Fruit fly (Drosophila melanogaster) whole organism, wandering third instar larva: Measurements from ENCODE around the gene Argk2.

ENCODE experiments used
- Dfd ChIP-seq: fragments of >200 bp; optimal IDR thresholded peaks from 2 replicates; lab custom pipeline; 2017; ENCODE audit warnings: missing biosample characterization, missing genetic modification characterization
- Hr78 ChIP-seq: fragments of >200 bp; optimal IDR thresholded peaks from 2 replicates; lab custom pipeline; 2017; ENCODE audit warnings: missing biosample characterization, missing genetic modification characterization
- Jra ChIP-seq: sonication (Bioruptor generic); optimal IDR thresholded peaks from 2 replicates; lab custom pipeline; 2016; ENCODE audit warnings: missing biosample characterization, missing genetic modification characterization
- OdsH ChIP-seq: fragments of 200-800 bp; sonication (Bioruptor generic); optimal IDR thresholded peaks from 2 replicates; lab custom pipeline; 2016; ENCODE audit warnings: missing biosample characterization, mild to moderate bottlenecking, missing genetic modification characterization
- Sp1 ChIP-seq: fragments of 200-800 bp; sonication (Bioruptor generic); optimal IDR thresholded peaks from 3 replicates; lab custom pipeline; 2019; ENCODE audit warnings: missing biosample characterization, mild to moderate bottlenecking, missing genetic modification characterization, moderate library complexity
- br ChIP-seq: fragments of 200-800 bp; sonication (Bioruptor generic); optimal IDR thresholded peaks from 2 replicates; lab custom pipeline; 2016; ENCODE audit warnings: missing biosample characterization, missing genetic modification characterization
- dmrt93B ChIP-seq: fragments of 200-800 bp; sonication (Bioruptor generic); optimal IDR thresholded peaks from 2 replicates; lab custom pipeline; 2018; ENCODE audit warnings: missing biosample characterization, mild to moderate bottlenecking, missing genetic modification characterization
- pan ChIP-seq: fragments of >200 bp; optimal IDR thresholded peaks from 2 replicates; lab custom pipeline; 2017
- psq ChIP-seq: fragments of 200-800 bp; sonication (Bioruptor generic); optimal IDR thresholded peaks from 3 replicates; lab custom pipeline; 2017; ENCODE audit warnings: missing biosample characterization, mild to moderate bottlenecking, missing genetic modification characterization, moderate library complexity
- sage ChIP-seq: fragments of 200-800 bp; sonication (Bioruptor generic); optimal IDR thresholded peaks from 2 replicates; lab custom pipeline; 2016; ENCODE audit warnings: missing biosample characterization, mild to moderate bottlenecking, missing genetic modification characterization
- sv ChIP-seq: fragments of 200-800 bp; sonication (Bioruptor generic); optimal IDR thresholded peaks from 3 replicates; lab custom pipeline; 2016; ENCODE audit warnings: missing biosample characterization, missing genetic modification characterization
- tai ChIP-seq: sonication (Bioruptor generic); optimal IDR thresholded peaks from 2 replicates; lab custom pipeline; 2016; ENCODE audit warnings: missing biosample characterization, missing genetic modification characterization

DNA sequence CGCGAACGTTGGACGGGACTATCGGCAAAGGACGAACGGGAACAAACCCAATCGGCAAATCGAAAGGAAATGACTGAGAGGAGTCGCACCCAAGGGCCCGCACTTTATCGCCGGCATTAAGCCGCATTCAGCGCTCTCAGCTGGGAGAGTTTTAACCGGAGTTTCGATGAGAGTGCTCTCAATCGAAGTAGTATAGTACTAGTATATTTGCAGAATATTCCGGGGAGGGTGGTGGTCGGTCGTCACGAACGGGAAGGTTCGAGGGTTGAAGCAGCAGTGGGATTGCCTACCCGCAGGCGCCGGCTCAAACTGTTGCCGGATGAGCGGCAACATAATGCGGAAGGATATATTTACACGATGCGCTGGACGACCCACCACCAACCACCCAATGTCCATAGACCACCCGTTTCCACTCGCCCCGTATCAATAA is 4.6 kb downstream of the Argk2 start:
- TF ChIP-seq Dfd (GFP tag; lab: Kevin White, UChicago), result no peak
- no peak for TF ChIP-seq Jra (GFP tag; lab: Kevin White, UChicago)
- TF ChIP-seq tai (GFP tag; lab: Kevin White, UChicago), result no peak
- TF ChIP-seq pan (lab: Kevin White, UChicago), result no peak
- no peak for TF ChIP-seq psq (GFP tag; lab: Kevin White, UChicago)
- TF ChIP-seq sage (GFP tag; lab: Kevin White, UChicago), result no peak
- no peak for TF ChIP-seq sv (GFP tag; lab: Kevin White, UChicago)
- TF ChIP-seq dmrt93B (GFP tag; lab: Kevin White, UChicago), result no peak
- no peak for TF ChIP-seq OdsH (GFP tag; lab: Kevin White, UChicago)
- no peak for TF ChIP-seq Hr78 (GFP tag; lab: Kevin White, UChicago)
- TF ChIP-seq Sp1 (GFP tag; lab: Kevin White, UChicago), result no peak
- TF ChIP-seq br, result no peak
